Worm (Caenorhabditis elegans): ENCODE data around the gene clec-199.
A peak's percentile ranks its signal among the peaks of the same experiment; 100 is the strongest.

ce11 chrIV:17406119-17406518, 54.4 kb downstream of the clec-199 start:
- TF ChIP-seq lin-15B (tag; optimal IDR thresholded peaks at IDR 0.05) (no peak), nhr-77 (tag; optimal IDR thresholded peaks at IDR 0.05) (no peak), nhr-25 (tag; optimal IDR thresholded peaks at IDR 0.05) (no peak), jun-1 (tag; optimal IDR thresholded peaks at IDR 0.05) (peak; percentile 8), skn-1 (tag; optimal IDR thresholded peaks at IDR 0.05) (no peak), zag-1 (tag; optimal IDR thresholded peaks at IDR 0.05) (no peak), mdl-1 (tag; optimal IDR thresholded peaks at IDR 0.05) (no peak), egl-27 (tag; optimal IDR thresholded peaks at IDR 0.05) (no peak), nhr-12 (tag; optimal IDR thresholded peaks at IDR 0.05) (no peak), nhr-67 (tag; optimal IDR thresholded peaks at IDR 0.05) (no peak), R02D3.7 (tag; optimal IDR thresholded peaks at IDR 0.05) (no peak), ceh-28 (tag; optimal IDR thresholded peaks at IDR 0.05) (no peak), ama-1 (optimal IDR thresholded peaks at IDR 0.05) (no peak), fos-1 (tag; optimal IDR thresholded peaks at IDR 0.05) (no peak)
